Worm (Caenorhabditis elegans): Measurements from ENCODE around the gene spl-2.

Gene spl-2

DNA sequence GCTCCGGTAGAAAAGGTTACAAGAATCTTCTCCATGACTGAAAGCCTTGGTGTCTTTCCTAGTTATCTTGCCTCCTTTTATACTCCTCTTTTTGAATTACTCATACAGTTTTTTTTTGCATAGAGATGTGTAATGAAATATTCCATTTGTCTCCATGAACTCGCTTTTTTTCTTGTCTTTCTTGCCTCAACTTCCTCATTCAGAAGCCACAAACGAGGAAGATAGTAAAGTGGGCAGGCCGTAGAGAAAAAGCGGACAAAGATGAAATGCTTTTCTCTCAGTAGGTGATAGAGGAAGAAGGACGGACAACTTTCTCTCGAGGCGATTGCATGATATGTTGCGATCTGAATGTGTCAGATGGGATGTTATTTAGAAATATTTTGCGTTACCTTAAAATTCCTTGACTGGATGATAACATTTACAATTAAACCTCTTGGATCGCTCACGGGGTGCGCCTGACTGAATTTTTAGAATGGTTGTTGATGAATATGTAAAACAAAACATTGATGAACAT lies 16.3 kb upstream of the spl-2 start, which contains the start of gene col-145:
Gene col-145 (minus strand): TSS at position 51 of the 514 bp plus-strand sequence.
- TF ChIP-seq W03F9.2 (tag; optimal IDR thresholded peaks at IDR 0.05) (no peak), dao-5 (tag; optimal IDR thresholded peaks at IDR 0.05) (no peak), him-1 (tag; optimal IDR thresholded peaks at IDR 0.05) (no peak)

DNA sequence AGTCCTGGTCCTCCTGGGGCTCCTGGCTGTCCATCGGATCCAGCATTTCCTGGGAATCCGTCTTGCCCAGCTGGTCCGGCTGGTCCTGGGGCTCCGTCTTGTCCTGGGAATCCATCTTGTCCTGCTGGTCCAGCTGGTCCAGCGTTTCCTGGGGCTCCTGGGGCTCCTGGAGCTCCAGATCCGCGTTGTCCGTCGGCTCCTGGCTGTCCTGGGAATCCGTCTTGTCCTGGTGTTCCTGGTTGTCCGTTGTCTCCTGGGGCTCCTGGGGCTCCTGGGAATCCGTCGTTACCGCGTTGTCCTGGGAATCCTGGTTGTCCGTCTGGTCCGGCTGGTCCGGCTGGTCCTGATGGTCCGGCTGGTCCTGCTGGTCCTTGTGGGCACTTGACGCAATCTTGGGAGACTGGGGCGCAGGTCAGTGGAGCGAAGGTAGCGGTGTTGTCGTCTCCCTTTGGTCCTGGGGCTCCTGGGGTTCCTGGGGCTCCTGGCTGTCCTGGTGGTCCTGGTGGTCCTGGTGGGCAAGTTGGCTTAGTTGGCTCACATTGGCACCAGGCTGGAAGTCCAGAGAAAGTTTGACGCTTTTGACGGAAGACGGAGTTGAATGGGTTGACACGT lies 15.5 kb upstream of the spl-2 start:
- TF ChIP-seq W03F9.2 (tag; optimal IDR thresholded peaks at IDR 0.05), result no peak

DNA sequence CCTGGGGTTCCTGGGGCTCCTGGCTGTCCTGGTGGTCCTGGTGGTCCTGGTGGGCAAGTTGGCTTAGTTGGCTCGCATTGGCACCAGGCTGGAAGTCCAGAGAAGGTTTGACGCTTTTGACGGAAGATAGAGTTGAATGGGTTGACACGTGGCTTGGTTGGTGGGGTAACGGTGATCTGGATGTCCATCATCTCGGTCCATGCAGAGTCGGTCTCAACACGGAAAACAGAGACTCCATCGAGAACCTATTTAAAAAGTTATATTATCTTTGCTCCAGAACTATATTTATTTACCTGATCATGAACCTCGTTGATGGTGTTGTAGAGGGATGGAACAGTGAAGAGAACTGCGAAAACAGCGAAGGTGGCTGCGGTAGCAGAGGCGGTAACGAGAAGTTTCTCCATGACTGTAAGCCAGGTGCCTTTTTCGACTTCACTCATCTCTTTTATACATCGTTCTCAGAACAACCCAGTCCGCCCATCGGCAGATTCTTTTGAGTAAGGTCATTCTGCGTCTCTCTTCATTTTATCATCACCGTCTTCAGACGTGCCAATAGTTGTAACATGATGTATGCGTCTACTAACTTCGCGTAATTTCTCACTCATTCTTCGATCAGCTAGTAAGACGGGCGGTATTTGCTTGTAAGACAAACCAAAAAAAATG lies 13.7 kb upstream of the spl-2 start, which contains the start of gene col-144:
Gene col-144 (minus strand): TSS at position 419 of the 663 bp plus-strand sequence.
- no peak for TF ChIP-seq him-1 (tag; optimal IDR thresholded peaks at IDR 0.05)
- TF ChIP-seq dao-5 (tag; optimal IDR thresholded peaks at IDR 0.05), result no peak

DNA sequence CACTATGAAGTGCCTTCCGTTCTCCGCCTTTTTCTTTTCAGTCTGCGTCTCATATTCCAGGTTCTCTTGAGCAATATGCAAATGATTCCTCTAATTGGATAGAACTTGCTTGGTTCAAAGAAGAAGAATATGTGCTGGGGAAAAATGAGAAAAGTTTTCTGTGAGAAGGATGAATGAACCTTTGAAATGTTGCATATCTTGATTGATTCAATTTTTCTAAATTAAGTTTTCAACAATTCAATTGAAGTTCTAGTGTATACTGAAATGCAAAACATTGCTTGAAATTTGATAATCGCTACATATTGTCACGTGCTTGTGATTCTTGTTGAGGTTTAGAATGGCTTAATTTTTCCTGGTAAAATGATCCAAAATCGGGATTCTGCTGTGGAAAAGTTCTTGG lies 10.9 kb upstream of the spl-2 start:
- TF ChIP-seq him-1 (tag; optimal IDR thresholded peaks at IDR 0.05) (no peak), dao-5 (tag; optimal IDR thresholded peaks at IDR 0.05) (no peak), W03F9.2 (tag; optimal IDR thresholded peaks at IDR 0.05) (no peak)

ce11 chrV:9156679-9157078 lies 10.0 kb upstream of the spl-2 start, which contains the start of gene B0222.15:
Gene B0222.15, minus strand, starts transcription at chrV:9156779.
- TF ChIP-seq W03F9.2 (tag; optimal IDR thresholded peaks at IDR 0.05) (no peak), dao-5 (tag; optimal IDR thresholded peaks at IDR 0.05) (no peak), him-1 (tag; optimal IDR thresholded peaks at IDR 0.05) (no peak)

ce11 chrV:9155616-9156015 lies 8.9 kb upstream of the spl-2 start:
- TF ChIP-seq dao-5 (tag; optimal IDR thresholded peaks at IDR 0.05) (no peak), W03F9.2 (tag; optimal IDR thresholded peaks at IDR 0.05) (no peak)

ce11 chrV:9154772-9155171 lies 8.1 kb upstream of the spl-2 start, which contains the start of gene B0222.5:
Gene B0222.5, minus strand, starts transcription at chrV:9154872.
- TF ChIP-seq him-1 (tag; optimal IDR thresholded peaks at IDR 0.05) (no peak), dao-5 (tag; optimal IDR thresholded peaks at IDR 0.05) (no peak), W03F9.2 (tag; optimal IDR thresholded peaks at IDR 0.05) (no peak)

- TF ChIP-seq dao-5 (tag; optimal IDR thresholded peaks at IDR 0.05) (no peak), him-1 (tag; optimal IDR thresholded peaks at IDR 0.05) (no peak), W03F9.2 (tag; optimal IDR thresholded peaks at IDR 0.05) (no peak)
Measured at ce11 chrV:9152339-9152738, 5.6 kb upstream of the spl-2 start.

- TF ChIP-seq W03F9.2 (tag; optimal IDR thresholded peaks at IDR 0.05), result no peak
Measured at ce11 chrV:9148151-9148550, 1.5 kb upstream of the spl-2 start.

DNA sequence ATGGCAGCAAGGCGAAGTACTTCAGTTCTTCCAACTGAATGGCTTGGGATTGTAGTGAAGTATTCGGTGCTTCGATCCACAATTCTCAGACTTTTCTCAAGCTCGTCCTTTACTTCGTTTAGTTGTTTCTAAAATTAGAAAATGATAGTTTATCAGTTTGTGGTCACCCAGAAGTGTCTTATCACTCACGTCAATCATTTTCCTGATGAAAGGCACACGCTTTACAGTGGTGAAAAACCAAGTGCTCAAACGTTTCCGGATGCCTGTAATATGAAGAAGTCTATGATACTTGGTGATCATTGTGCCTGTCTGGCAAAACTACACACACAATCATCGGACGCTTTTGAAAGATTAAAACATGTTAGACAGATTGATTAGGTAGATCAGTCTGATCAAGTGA lies 503 bp downstream of the spl-2 start:
- no peak for TF ChIP-seq him-1 (tag; optimal IDR thresholded peaks at IDR 0.05)
- TF ChIP-seq dao-5 (tag; optimal IDR thresholded peaks at IDR 0.05), result no peak
- no peak for TF ChIP-seq W03F9.2 (tag; optimal IDR thresholded peaks at IDR 0.05)

DNA sequence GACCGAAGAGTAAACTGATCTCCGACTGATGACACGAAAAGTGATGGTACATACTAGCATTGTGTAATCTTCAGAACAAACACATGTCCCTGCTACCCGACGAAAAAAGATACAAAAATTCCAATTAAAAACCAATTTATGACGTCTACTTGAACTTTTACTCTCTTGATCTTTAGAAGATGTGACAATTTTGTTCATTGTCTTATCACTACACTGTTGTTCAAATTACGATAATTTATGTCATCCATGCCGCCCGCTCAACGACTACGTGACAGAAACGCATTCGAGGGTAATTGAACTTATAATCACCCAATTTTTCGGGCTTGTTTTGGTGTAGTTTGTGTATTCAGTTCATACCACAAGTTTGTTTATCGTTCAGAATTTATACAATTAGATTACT lies 2.8 kb downstream of the spl-2 start:
- TF ChIP-seq him-1 (tag; optimal IDR thresholded peaks at IDR 0.05) (no peak), W03F9.2 (tag; optimal IDR thresholded peaks at IDR 0.05) (no peak), dao-5 (tag; optimal IDR thresholded peaks at IDR 0.05) (no peak)

DNA sequence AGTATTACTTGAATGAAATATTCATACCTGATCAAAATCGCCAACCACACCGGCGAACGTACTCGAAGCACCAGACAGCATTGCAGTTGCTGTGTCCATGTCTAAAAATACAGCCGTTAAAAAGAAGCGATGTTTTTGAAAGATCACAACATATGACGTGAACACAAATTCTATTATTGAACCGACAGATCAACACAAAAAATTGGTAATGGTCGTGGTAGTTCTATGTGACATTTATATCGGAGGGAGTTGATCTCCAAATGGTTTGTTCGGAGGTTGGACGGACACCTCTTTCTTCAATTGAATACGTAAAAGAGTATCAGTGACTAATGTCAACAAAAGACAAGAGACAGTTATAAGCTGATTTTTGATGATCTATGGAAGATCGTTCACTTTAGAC lies 5.4 kb downstream of the spl-2 start, which contains the start of gene pitr-3:
Gene pitr-3 (minus strand): TSS at position 101 of the 400 bp plus-strand sequence.
- TF ChIP-seq dao-5 (tag; optimal IDR thresholded peaks at IDR 0.05), result no peak
- no peak for TF ChIP-seq him-1 (tag; optimal IDR thresholded peaks at IDR 0.05)
- no peak for TF ChIP-seq W03F9.2 (tag; optimal IDR thresholded peaks at IDR 0.05)

DNA sequence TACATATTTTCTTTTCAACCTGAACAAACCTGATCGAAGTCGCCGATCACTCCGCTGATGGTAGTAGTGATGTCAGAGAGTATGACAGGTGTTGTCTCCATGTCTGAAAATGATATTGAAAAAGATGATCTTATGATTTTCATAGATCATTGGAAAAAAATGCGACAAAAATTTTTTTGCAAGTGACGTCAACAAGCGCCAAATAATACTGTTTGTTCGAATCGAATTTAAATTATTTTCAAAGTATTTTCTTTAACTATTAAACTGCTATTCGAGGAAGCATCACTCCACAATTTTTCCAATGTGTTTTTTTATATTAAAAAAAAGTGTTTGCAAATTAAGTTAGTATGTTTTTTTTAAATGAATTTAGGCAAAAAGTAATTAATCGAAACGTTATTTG lies 9.1 kb downstream of the spl-2 start, which contains the start of gene pitr-2:
Gene pitr-2 (minus strand): TSS at position 101 of the 400 bp plus-strand sequence.
- TF ChIP-seq him-1 (tag; optimal IDR thresholded peaks at IDR 0.05), result no peak

DNA sequence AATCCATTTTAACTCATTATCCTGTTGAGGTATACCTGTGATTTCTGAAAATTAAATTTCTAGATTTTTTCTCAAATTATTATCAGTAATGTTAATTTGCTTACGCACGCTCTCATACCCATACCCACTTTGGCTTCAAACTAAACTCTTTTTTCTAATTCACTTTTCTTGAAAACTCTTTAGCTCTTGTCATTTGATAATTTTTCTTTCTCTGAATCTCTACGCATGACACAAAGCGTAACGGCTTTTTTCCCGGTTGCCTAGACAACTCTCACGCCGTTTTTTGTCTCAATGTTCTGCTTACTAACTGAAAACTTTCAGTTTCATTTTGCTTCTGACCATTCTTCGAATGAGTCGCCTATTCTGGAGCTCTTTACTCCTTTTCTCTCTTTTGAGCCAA lies 12.7 kb downstream of the spl-2 start, which contains the start of gene B0222.1:
Gene B0222.1 (plus strand): TSS at position 306 of the 400 bp plus-strand sequence.
- no peak for TF ChIP-seq dao-5 (tag; optimal IDR thresholded peaks at IDR 0.05)
- TF ChIP-seq him-1 (tag; optimal IDR thresholded peaks at IDR 0.05), result no peak
- no peak for TF ChIP-seq W03F9.2 (tag; optimal IDR thresholded peaks at IDR 0.05)

- TF ChIP-seq him-1 (tag; optimal IDR thresholded peaks at IDR 0.05), result no peak
- no peak for TF ChIP-seq dao-5 (tag; optimal IDR thresholded peaks at IDR 0.05)
- TF ChIP-seq W03F9.2 (tag; optimal IDR thresholded peaks at IDR 0.05), result no peak
Measured at ce11 chrV:9132043-9132442, 14.7 kb downstream of the spl-2 start, which contains the start of gene F21C10.1. Gene F21C10.1, plus strand, starts transcription at chrV:9132343.
